Worm (Caenorhabditis elegans) whole organism, L2 larva: ENCODE results near the gene nsph-3.2.

Source experiments
- ama-1 ChIP-seq: fragments of 150-350 bp; optimal IDR thresholded peaks from 2 replicates; lab custom pipeline; 2018; ENCODE audit warnings: inconsistent platforms
- mab-5 ChIP-seq: fragments of 150-350 bp; optimal IDR thresholded peaks from 2 replicates; lab custom pipeline; 2014; ENCODE audit warnings: missing biosample characterization, missing genetic modification characterization
- mdl-1 ChIP-seq, 2 experiments: fragments of 150-350 bp in 1 of 2; sonication (generic microtip) in 1 of 2; optimal IDR thresholded peaks; 2 replicates each; lab custom pipeline; 2017; ENCODE audit warnings: missing biosample characterization in 2 of 2, missing genetic modification characterization in 2 of 2
- snpc-4 ChIP-seq: fragments of 150-350 bp; optimal IDR thresholded peaks from 2 replicates; lab custom pipeline; 2014; ENCODE audit warnings: missing biosample characterization, missing genetic modification characterization
- ztf-11 ChIP-seq: sonication (generic microtip); optimal IDR thresholded peaks from 2 replicates; lab custom pipeline; 2017; ENCODE audit warnings: missing biosample characterization, missing genetic modification characterization

- TF ChIP-seq ztf-11 (tag; lab: Kevin White, UChicago), result no peak
- TF ChIP-seq snpc-4, result no peak
- no peak for TF ChIP-seq mab-5 (tag; lab: Kevin White, UChicago)
- no peak for TF ChIP-seq mdl-1 (tag; optimal IDR thresholded peaks at IDR 0.05; lab: Kevin White, UChicago)
- no peak for TF ChIP-seq ama-1 (lab: Kevin White, UChicago)
Measured at ce11 chrIV:10135817-10136216, 23.1 kb downstream of the nsph-3.2 start, which contains the start of gene K08F4.5.
